Worm (Caenorhabditis elegans) whole organism, mixed stage, embryonic: Measurements from ENCODE around the gene stau-1.

Source experiments
- ceh-43 ChIP-seq: fragments of 200-800 bp; sonication (Bioruptor generic); optimal IDR thresholded peaks from 2 replicates; lab custom pipeline; 2018; ENCODE audit warnings: mild to moderate bottlenecking, missing genetic modification characterization, moderate library complexity, missing compliant biosample characterization
- elt-1 ChIP-seq: sonication (generic microtip); optimal IDR thresholded peaks from 2 replicates; lab custom pipeline; 2017; ENCODE audit warnings: missing genetic modification characterization, mild to moderate bottlenecking, missing compliant biosample characterization, antibody characterized with exemption, moderate library complexity, borderline replicate concordance; ENCODE audit not compliant: insufficient read depth
- lin-13 ChIP-seq: fragments of 150-350 bp; optimal IDR thresholded peaks from 2 replicates; lab custom pipeline; 2014; ENCODE audit warnings: missing biosample characterization, missing genetic modification characterization
- lin-32 ChIP-seq: fragments of 200-800 bp; sonication (Bioruptor generic); optimal IDR thresholded peaks from 2 replicates; lab custom pipeline; 2018; ENCODE audit warnings: mild to moderate bottlenecking, missing genetic modification characterization, missing compliant biosample characterization
- mab-5 ChIP-seq: fragments of 150-350 bp; optimal IDR thresholded peaks from 2 replicates; lab custom pipeline; 2014; ENCODE audit warnings: missing biosample characterization, missing genetic modification characterization
- mls-2 ChIP-seq: sonication (generic microtip); optimal IDR thresholded peaks from 2 replicates; lab custom pipeline; 2016; ENCODE audit warnings: mild to moderate bottlenecking, missing genetic modification characterization, moderate library complexity, missing compliant biosample characterization
- nhr-12 ChIP-seq: fragments of 150-350 bp; optimal IDR thresholded peaks from 2 replicates; lab custom pipeline; 2014; ENCODE audit warnings: missing biosample characterization, missing genetic modification characterization
- nhr-237 ChIP-seq: fragments of 150-350 bp; optimal IDR thresholded peaks from 2 replicates; lab custom pipeline; 2014; ENCODE audit warnings: missing biosample characterization, missing genetic modification characterization
- nhr-28 ChIP-seq: fragments of 150-350 bp; optimal IDR thresholded peaks from 2 replicates; lab custom pipeline; 2014; ENCODE audit warnings: missing biosample characterization, missing genetic modification characterization
- pha-4 ChIP-seq: fragments of 150-350 bp; optimal IDR thresholded peaks from 2 replicates; lab custom pipeline; 2018; ENCODE audit warnings: missing biosample characterization, missing genetic modification reagents, missing genetic modification characterization
- sem-2 ChIP-seq: fragments of 200-800 bp; sonication (Bioruptor generic); optimal IDR thresholded peaks from 2 replicates; lab custom pipeline; 2018; ENCODE audit warnings: mild to moderate bottlenecking, missing genetic modification characterization, missing compliant biosample characterization
- snpc-4 ChIP-seq: fragments of 150-350 bp; optimal IDR thresholded peaks from 2 replicates; lab custom pipeline; 2014; ENCODE audit warnings: missing biosample characterization, missing genetic modification characterization
- tbx-8 ChIP-seq: fragments of 200-800 bp; sonication (Bioruptor generic); optimal IDR thresholded peaks from 2 replicates; lab custom pipeline; 2018; ENCODE audit warnings: mild to moderate bottlenecking, missing genetic modification characterization, moderate library complexity, missing compliant biosample characterization
- unc-120 ChIP-seq: sonication (generic microtip); optimal IDR thresholded peaks from 2 replicates; lab custom pipeline; 2017; ENCODE audit warnings: missing genetic modification characterization, missing compliant biosample characterization; ENCODE audit not compliant: poor library complexity, severe bottlenecking
- ztf-11 ChIP-seq: fragments of 150-350 bp; optimal IDR thresholded peaks from 2 replicates; lab custom pipeline; 2014; ENCODE audit warnings: missing biosample characterization, missing genetic modification characterization

stau-1 gene

ce11 chrX:980252-981009 lies 54.7 kb downstream of the stau-1 start, which contains the start of gene C44C1.1:
Gene C44C1.1 (plus strand): TSS chrX:980776.
- TF ChIP-seq pha-4 (tag; lab: Kevin White, UChicago), result no peak
- peak; percentile 63 for TF ChIP-seq elt-1 (tag; lab: Kevin White, UChicago)
- no peak for TF ChIP-seq ztf-11 (tag; lab: Kevin White, UChicago)
- TF ChIP-seq ceh-43 (GFP tag; lab: Kevin White, UChicago), result no peak
- no peak for TF ChIP-seq nhr-237
- no peak for TF ChIP-seq mls-2 (tag; lab: Kevin White, UChicago)
- TF ChIP-seq sem-2 (GFP tag; lab: Kevin White, UChicago), result no peak
- TF ChIP-seq, all 35 proteins: peak for 1

- no peak for TF ChIP-seq lin-32 (GFP tag; lab: Kevin White, UChicago)
- TF ChIP-seq nhr-28 (tag; lab: Kevin White, UChicago), result no peak
- TF ChIP-seq mls-2 (tag; lab: Kevin White, UChicago), result no peak
- TF ChIP-seq tbx-8 (GFP tag; lab: Kevin White, UChicago), result no peak
- no peak for TF ChIP-seq snpc-4 (tag; lab: Kevin White, UChicago)
- no peak for TF ChIP-seq nhr-12 (tag; lab: Kevin White, UChicago)
- TF ChIP-seq unc-120 (tag; lab: Kevin White, UChicago), result no peak
- no peak for TF ChIP-seq nhr-237
- no peak for TF ChIP-seq lin-13 (tag; lab: Kevin White, UChicago)
- no peak for TF ChIP-seq mab-5 (tag; lab: Kevin White, UChicago)
These were observed 57.0 kb downstream of the stau-1 start, which contains the start of gene abhd-3.2 for ce11 chrX:977958-978686. Gene abhd-3.2 (minus strand): TSS chrX:978008.
